Fruit fly (Drosophila melanogaster): ENCODE results near the gene Tfb5.
A peak's percentile ranks its signal among the peaks of the same experiment; 100 is the strongest.

Gene Tfb5

dm6 chr2L:5043495-5044146 lies 33.0 kb upstream of the Tfb5 start (continued):
- TF ChIP-seq CG8119 (GFP tag; IDR thresholded peaks at IDR 0.05) (peak; percentile 74), salr (GFP tag; optimal IDR thresholded peaks at IDR 0.05) (peak; percentile 45 to 52), Eip78C (GFP tag) (peak; percentile 75), OdsH (GFP tag; optimal IDR thresholded peaks at IDR 0.05) (peak; percentile 85), fd59A (GFP tag; optimal IDR thresholded peaks at IDR 0.05) (peak; percentile 8), CG32006 (GFP tag; optimal IDR thresholded peaks at IDR 0.05) (peak; percentile 87), CG15336 (GFP tag; IDR thresholded peaks at IDR 0.05) (peak; percentile 67), dsx (GFP tag; optimal IDR thresholded peaks at IDR 0.05; ENCODE audit: poor library complexity, severe bottlenecking) (peak; percentile 47), Gug (GFP tag; IDR thresholded peaks at IDR 0.05) (peak; percentile 57)

dm6 chr2L:5043043-5043442 lies 32.4 kb upstream of the Tfb5 start, which contains the start of the genes CG33995, CG44000 and CG44001:
TSS of gene CG33995 (plus strand) at chr2L:5043270.
TSS of gene CG44000 (plus strand) at chr2L:5043270.
TSS of gene CG44001 (plus strand) at chr2L:5043270.
- TF ChIP-seq CG10631 (GFP tag; optimal IDR thresholded peaks at IDR 0.05) (no peak), CG16779 (tag; optimal IDR thresholded peaks at IDR 0.05) (no peak), Blimp-1 (GFP tag; optimal IDR thresholded peaks at IDR 0.05) (no peak), CG7368 (GFP tag; optimal IDR thresholded peaks at IDR 0.05) (peak; percentile 4), topi (GFP tag; optimal IDR thresholded peaks at IDR 0.05) (peak; percentile 42), fd59A (GFP tag; optimal IDR thresholded peaks at IDR 0.05) (no peak), CG6792 (GFP tag; optimal IDR thresholded peaks at IDR 0.05) (peak; percentile 2), ss (GFP tag; optimal IDR thresholded peaks at IDR 0.05) (no peak), vri (GFP tag; optimal IDR thresholded peaks at IDR 0.05) (peak; percentile 66), Hr4 (GFP tag; optimal IDR thresholded peaks at IDR 0.05) (peak; percentile 20), CG3919 (GFP tag; optimal IDR thresholded peaks at IDR 0.05) (peak; percentile 54), cyc (GFP tag; optimal IDR thresholded peaks at IDR 0.05) (peak; percentile 53), OdsH (GFP tag; optimal IDR thresholded peaks at IDR 0.05) (peak; percentile 33), Lpt (GFP tag; optimal IDR thresholded peaks at IDR 0.05) (no peak), svp (GFP tag) (peak; percentile 76), CG11762 (GFP tag; optimal IDR thresholded peaks at IDR 0.05; ENCODE audit: insufficient read depth) (no peak), acj6 (GFP tag; optimal IDR thresholded peaks at IDR 0.05) (peak; percentile 14), Eip75B (GFP tag; optimal IDR thresholded peaks at IDR 0.05) (peak; percentile 42), CG6808 (GFP tag; optimal IDR thresholded peaks at IDR 0.05) (no peak), dac (GFP tag; optimal IDR thresholded peaks at IDR 0.05) (no peak), spab (GFP tag; optimal IDR thresholded peaks at IDR 0.05) (no peak), CG15336 (GFP tag; IDR thresholded peaks at IDR 0.05) (no peak), Eip93F (GFP tag; optimal IDR thresholded peaks at IDR 0.05) (no peak), Hr38 (GFP tag; optimal IDR thresholded peaks at IDR 0.05) (no peak), CG6854 (GFP tag; optimal IDR thresholded peaks at IDR 0.05) (no peak), CG8319 (GFP tag; optimal IDR thresholded peaks at IDR 0.05) (no peak), CG3032 (tag; optimal IDR thresholded peaks at IDR 0.05) (peak; percentile 47), Ets96B (tag; optimal IDR thresholded peaks at IDR 0.05) (no peak), Sox14 (GFP tag; optimal IDR thresholded peaks at IDR 0.05) (peak; percentile 70), fd85E (GFP tag; optimal IDR thresholded peaks at IDR 0.05) (no peak), fkh (GFP tag; optimal IDR thresholded peaks at IDR 0.05) (peak; percentile 73), Eip78C (GFP tag) (peak; percentile 81), CG1621 (tag; optimal IDR thresholded peaks at IDR 0.05) (no peak), CG8119 (GFP tag; IDR thresholded peaks at IDR 0.05) (no peak), net (GFP tag; optimal IDR thresholded peaks at IDR 0.05) (no peak), Ets21C (GFP tag; optimal IDR thresholded peaks at IDR 0.05) (peak; percentile 29), CG8632 (GFP tag; optimal IDR thresholded peaks at IDR 0.05) (no peak), CG6163 (GFP tag; IDR thresholded peaks at IDR 0.05) (no peak), Met (GFP tag; optimal IDR thresholded peaks at IDR 0.05) (peak; percentile 28), CG9139 (GFP tag; optimal IDR thresholded peaks at IDR 0.05) (no peak), Sox102F (GFP tag; optimal IDR thresholded peaks at IDR 0.05) (no peak), CG34406 (GFP tag; optimal IDR thresholded peaks at IDR 0.05) (no peak), CG31627 (GFP tag; optimal IDR thresholded peaks at IDR 0.05) (peak; percentile 61), Gug (GFP tag; IDR thresholded peaks at IDR 0.05) (no peak), pdm3 (GFP tag; optimal IDR thresholded peaks at IDR 0.05) (peak; percentile 37), esn (GFP tag; optimal IDR thresholded peaks at IDR 0.05) (peak; percentile 52)
